Fruit fly (Drosophila melanogaster): Measurements from ENCODE around the gene chinmo.

Gene chinmo

DNA sequence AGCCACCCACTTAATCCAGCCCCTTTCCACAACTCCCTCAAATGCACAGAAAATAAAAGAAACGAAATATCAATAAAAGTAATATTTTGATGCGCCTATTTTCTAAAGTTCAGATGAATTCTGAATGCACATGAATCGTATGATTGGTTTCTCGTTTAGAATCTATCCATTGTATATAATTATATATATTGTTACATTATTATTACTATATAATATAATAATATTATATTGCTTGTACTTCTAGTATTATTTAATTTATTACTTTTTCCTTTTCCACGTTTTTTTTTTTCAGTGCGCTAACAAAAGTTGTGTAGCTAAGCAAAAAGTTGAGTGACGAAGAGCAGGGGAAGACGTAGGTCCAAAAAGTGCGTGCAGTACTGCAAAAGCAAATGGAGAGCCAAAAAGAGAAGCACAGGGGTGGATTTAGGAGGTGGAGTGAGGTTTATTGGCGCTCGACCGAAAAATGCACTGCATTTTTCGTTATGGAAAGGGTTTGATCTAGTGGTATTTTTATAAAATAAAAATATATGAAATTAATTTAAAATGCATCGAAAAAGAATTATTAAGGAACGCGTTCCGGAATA, 1.7 kb upstream of the chinmo start (continued):
- TF ChIP-seq Neu2 (GFP tag; optimal IDR thresholded peaks at IDR 0.05; ENCODE audit: borderline replicate concordance) (no peak), onecut (GFP tag; IDR thresholded peaks at IDR 0.05) (peak; percentile 36), CG3163 (GFP tag; optimal IDR thresholded peaks at IDR 0.05) (no peak), CG7745 (tag; optimal IDR thresholded peaks at IDR 0.05) (no peak), CG30403 (GFP tag; optimal IDR thresholded peaks at IDR 0.05) (peak; percentile 85), CG11504 (tag; optimal IDR thresholded peaks at IDR 0.05) (peak; percentile 97), Dref (GFP tag; IDR thresholded peaks at IDR 0.05) (no peak), Xbp1 (GFP tag; optimal IDR thresholded peaks at IDR 0.05) (peak; percentile 85), CG13287 (GFP tag; IDR thresholded peaks at IDR 0.05; ENCODE audit: partially characterized antibody) (no peak), CG2129 (GFP tag; IDR thresholded peaks at IDR 0.05; ENCODE audit: partially characterized antibody) (no peak), dati (GFP tag; IDR thresholded peaks at IDR 0.05) (peak; percentile 87), Hr3 (GFP tag; optimal IDR thresholded peaks at IDR 0.05) (peak; percentile 96), CG16779 (GFP tag; IDR thresholded peaks at IDR 0.05) (peak; percentile 71; the same call in 1 of the 2 replicates), CG34422 (GFP tag; IDR thresholded peaks at IDR 0.05) (peak; percentile 96), CG12071 (GFP tag; optimal IDR thresholded peaks at IDR 0.05) (peak; percentile 71), gro (GFP tag; optimal IDR thresholded peaks at IDR 0.05) (no peak), cas (GFP tag; IDR thresholded peaks at IDR 0.05) (peak; percentile 79), gsb (GFP tag; IDR thresholded peaks at IDR 0.05) (peak; percentile 90), CG4617 (GFP tag; optimal IDR thresholded peaks at IDR 0.05; ENCODE audit: borderline replicate concordance) (peak; percentile 13), en (GFP tag; optimal IDR thresholded peaks at IDR 0.05) (no peak), CG15479 (GFP tag; optimal IDR thresholded peaks at IDR 0.05) (no peak), CG31441 (GFP tag; IDR thresholded peaks at IDR 0.05) (peak; percentile 91), ewg (GFP tag; optimal IDR thresholded peaks at IDR 0.05) (peak; percentile 86), z (GFP tag; IDR thresholded peaks at IDR 0.05) (no peak; the same call in 2 of the 3 replicates), Lim3 (GFP tag; IDR thresholded peaks at IDR 0.05) (peak; percentile 78), stwl (tag; optimal IDR thresholded peaks at IDR 0.05) (no peak), salm (tag; optimal IDR thresholded peaks at IDR 0.05) (peak; percentile 95), ab (GFP tag; optimal IDR thresholded peaks at IDR 0.05) (peak; percentile 41), CG9797 (GFP tag; optimal IDR thresholded peaks at IDR 0.05) (no peak), jumu (GFP tag; optimal IDR thresholded peaks at IDR 0.05) (peak; percentile 48), CG10565 (GFP tag; optimal IDR thresholded peaks at IDR 0.05) (no peak), CG6791 (GFP tag; IDR thresholded peaks at IDR 0.05; ENCODE audit: partially characterized antibody) (no peak), CG4404 (GFP tag; IDR thresholded peaks at IDR 0.05) (peak; percentile 84), dpn (GFP tag; optimal IDR thresholded peaks at IDR 0.05) (peak; percentile 53 to 89), pzg (GFP tag; optimal IDR thresholded peaks at IDR 0.05) (no peak), CG7372 (GFP tag; IDR thresholded peaks at IDR 0.05) (peak; percentile 83), sim (GFP tag; IDR thresholded peaks at IDR 0.05) (peak; percentile 73), Nf-YB (GFP tag; optimal IDR thresholded peaks at IDR 0.05) (peak; percentile 85), CG8089 (GFP tag; optimal IDR thresholded peaks at IDR 0.05) (no peak), dysf (GFP tag; IDR thresholded peaks at IDR 0.05) (peak; percentile 93), CG8478 (optimal IDR thresholded peaks at IDR 0.05) (no peak), CG8281 (tag; optimal IDR thresholded peaks at IDR 0.05) (peak; percentile 86), Side (GFP tag; optimal IDR thresholded peaks at IDR 0.05) (no peak), ara (GFP tag; IDR thresholded peaks at IDR 0.05) (peak; percentile 66), bowl (GFP tag; IDR thresholded peaks at IDR 0.05) (peak; percentile 83), Drgx (GFP tag; IDR thresholded peaks at IDR 0.05) (peak; percentile 82), CG9437 (GFP tag; optimal IDR thresholded peaks at IDR 0.05) (peak; percentile 95), CG1792 (GFP tag; optimal IDR thresholded peaks at IDR 0.05) (no peak), Hsf (GFP tag; optimal IDR thresholded peaks at IDR 0.05) (peak; percentile 65), HmgD (GFP tag; optimal IDR thresholded peaks at IDR 0.05) (no peak), Eip74EF (GFP tag; optimal IDR thresholded peaks at IDR 0.05) (peak in 1 of 2 experiments; percentile 94)
